Fruit fly (Drosophila melanogaster): Measurements from ENCODE around the gene CG13033.
A peak's percentile ranks its signal among the peaks of the same experiment; 100 is the strongest.

DNA sequence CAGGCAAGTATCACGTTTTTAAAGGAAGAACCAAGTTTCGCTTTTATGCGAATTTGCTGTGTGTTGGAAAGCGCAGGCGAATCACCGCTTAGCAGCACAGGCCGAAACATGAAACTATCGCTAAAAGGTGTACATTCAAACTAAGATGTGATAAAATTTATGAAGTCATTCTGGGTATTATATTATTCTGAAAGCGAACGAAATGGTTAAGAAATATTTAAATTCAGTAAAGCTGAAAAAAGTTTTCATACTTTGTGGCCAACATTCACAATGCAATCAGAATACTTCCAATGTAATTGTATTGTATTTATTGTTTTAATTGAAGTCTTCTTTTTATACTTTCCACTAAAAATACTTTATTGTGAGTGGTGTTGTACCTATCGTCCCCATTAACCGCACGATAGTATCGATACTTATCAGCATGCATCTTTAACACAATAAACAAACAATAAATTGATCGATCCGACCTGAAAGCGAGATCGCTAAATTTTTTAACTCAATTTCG lies 35.8 kb upstream of the CG13033 start, which contains the start of gene Smn:
- TF ChIP-seq CG8301 (tag; optimal IDR thresholded peaks at IDR 0.05), result peak; percentile 41
- no peak for TF ChIP-seq CG13204 (GFP tag; optimal IDR thresholded peaks at IDR 0.05)
- TF ChIP-seq fd96Ca (GFP tag; IDR thresholded peaks at IDR 0.05), result no peak
- TF ChIP-seq CG12605 (GFP tag; IDR thresholded peaks at IDR 0.05), result no peak
- TF ChIP-seq CG15710 (tag; optimal IDR thresholded peaks at IDR 0.05), result peak; percentile 36
- peak; percentile 33 for TF ChIP-seq Snoo (tag; optimal IDR thresholded peaks at IDR 0.05)
- no peak for TF ChIP-seq EcR (GFP tag; optimal IDR thresholded peaks at IDR 0.05)
- TF ChIP-seq CG17806 (tag; optimal IDR thresholded peaks at IDR 0.05), result no peak
- no peak for TF ChIP-seq Pif1B (GFP tag; optimal IDR thresholded peaks at IDR 0.05)
- no peak for TF ChIP-seq CG10348 (GFP tag; IDR thresholded peaks at IDR 0.05)
- TF ChIP-seq CG9948 (tag; optimal IDR thresholded peaks at IDR 0.05), result peak; percentile 2
- TF ChIP-seq D1 (tag; optimal IDR thresholded peaks at IDR 0.05), result no peak
- no peak for TF ChIP-seq gl (tag; optimal IDR thresholded peaks at IDR 0.05)
- no peak for TF ChIP-seq CG32121 (GFP tag; IDR thresholded peaks at IDR 0.05)

Measured in whole organism, pupa.